Worm (Caenorhabditis elegans) whole organism, L2 larva: ENCODE data around the gene aqp-11.

ENCODE experiments used
- snpc-4 ChIP-seq: fragments of 150-350 bp; optimal IDR thresholded peaks from 2 replicates; lab custom pipeline; 2014; ENCODE audit warnings: missing biosample characterization, missing genetic modification characterization
- unc-39 ChIP-seq: fragments of 150-350 bp; optimal IDR thresholded peaks from 2 replicates; lab custom pipeline; 2014; ENCODE audit warnings: missing biosample characterization, missing genetic modification characterization

- TF ChIP-seq snpc-4 (tag; lab: Kevin White, UChicago) = no peak
- TF ChIP-seq unc-39 (tag; lab: Kevin White, UChicago) = no peak
These were observed 42.4 kb upstream of the aqp-11 start, which contains the start of gene arrd-17 for ce11 chrIII:13630708-13631107.
